Fruit fly (Drosophila melanogaster): ENCODE data around the gene Cse1.

Cse1 gene

DNA sequence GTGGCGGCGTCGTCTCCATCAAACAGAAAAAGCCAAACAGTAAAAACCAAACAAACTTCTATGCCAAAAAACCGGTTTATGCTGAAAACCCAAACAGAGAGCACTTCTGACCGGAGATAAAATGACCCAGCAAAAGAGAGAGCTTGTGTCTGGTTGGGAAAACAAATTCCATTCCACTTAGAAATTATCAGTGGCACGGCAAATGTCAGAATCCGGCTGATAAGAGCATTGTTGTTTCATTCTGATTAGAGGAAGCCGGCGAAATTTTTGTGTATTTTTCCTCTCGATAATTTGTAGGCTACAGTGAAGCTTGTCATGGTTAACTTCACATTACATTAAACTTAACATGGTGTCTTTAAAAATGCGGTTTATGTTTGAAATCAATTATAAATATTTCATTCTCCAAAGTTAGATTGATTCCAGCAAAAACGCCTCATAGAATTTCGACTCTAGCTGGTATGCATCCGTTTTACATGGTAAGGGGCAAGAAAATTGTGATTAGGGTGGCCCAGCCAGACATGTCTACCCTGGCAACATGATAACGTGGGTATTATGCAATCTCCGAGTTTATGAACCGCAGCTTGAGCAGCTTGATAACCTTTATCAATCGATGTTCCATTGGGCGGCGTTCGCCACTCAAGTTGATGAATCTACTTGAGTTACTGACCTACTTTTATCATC lies 7.4 kb downstream of the Cse1 start (continued):
- TF ChIP-seq zen2 (GFP tag; IDR thresholded peaks at IDR 0.05; ENCODE audit: partially characterized antibody), result no peak
- TF ChIP-seq Bgb (GFP tag; IDR thresholded peaks at IDR 0.05; ENCODE audit: partially characterized antibody), result no peak
- peak; percentile 13; the same call in 1 of the 2 replicates for TF ChIP-seq HLH3B (GFP tag; IDR thresholded peaks at IDR 0.05)
- peak; percentile 36 for TF ChIP-seq CG7839 (tag; optimal IDR thresholded peaks at IDR 0.05)
- no peak for TF ChIP-seq CG13123 (GFP tag; optimal IDR thresholded peaks at IDR 0.05)
- no peak for TF ChIP-seq CG1529 (GFP tag; optimal IDR thresholded peaks at IDR 0.05)
- TF ChIP-seq Kr (GFP tag; optimal IDR thresholded peaks at IDR 0.05), result no peak
- TF ChIP-seq Antp (GFP tag; optimal IDR thresholded peaks at IDR 0.05), result no peak
- peak; percentile 40 for TF ChIP-seq CG1603 (tag; optimal IDR thresholded peaks at IDR 0.05)
- no peak for TF ChIP-seq pb (GFP tag; optimal IDR thresholded peaks at IDR 0.05)
- no peak for TF ChIP-seq Mrtf (GFP tag; IDR thresholded peaks at IDR 0.05)
- peak; percentile 21 for TF ChIP-seq tup (GFP tag; optimal IDR thresholded peaks at IDR 0.05)
- TF ChIP-seq Asciz (GFP tag; optimal IDR thresholded peaks at IDR 0.05), result no peak
- TF ChIP-seq da (GFP tag; optimal IDR thresholded peaks at IDR 0.05), result no peak
- no peak for TF ChIP-seq kni (GFP tag; optimal IDR thresholded peaks at IDR 0.05)
- TF ChIP-seq Pdp1 (GFP tag; optimal IDR thresholded peaks at IDR 0.05), result peak; percentile 49 to 97
- no peak for TF ChIP-seq dm (GFP tag; optimal IDR thresholded peaks at IDR 0.05)
- TF ChIP-seq CG17802 (tag; optimal IDR thresholded peaks at IDR 0.05), result no peak
- no peak for TF ChIP-seq Meics (GFP tag; optimal IDR thresholded peaks at IDR 0.05)
- peak; percentile 13; the same call in 1 of the 2 replicates for TF ChIP-seq ranshi (GFP tag; IDR thresholded peaks at IDR 0.05)
- TF ChIP-seq HLH4C (GFP tag; IDR thresholded peaks at IDR 0.05; ENCODE audit: partially characterized antibody), result no peak
- no peak for TF ChIP-seq toy (GFP tag; IDR thresholded peaks at IDR 0.05)
- no peak for TF ChIP-seq ewg (GFP tag; optimal IDR thresholded peaks at IDR 0.05)
- peak; percentile 73 for TF ChIP-seq Dip3 (GFP tag; optimal IDR thresholded peaks at IDR 0.05)
- no peak for TF ChIP-seq CG3407 (GFP tag; optimal IDR thresholded peaks at IDR 0.05)
- no peak for TF ChIP-seq fru (optimal IDR thresholded peaks at IDR 0.05)
- no peak for TF ChIP-seq CG18599 (GFP tag; optimal IDR thresholded peaks at IDR 0.05)
- no peak for TF ChIP-seq CG12219 (GFP tag; optimal IDR thresholded peaks at IDR 0.05)
- TF ChIP-seq az2 (GFP tag; optimal IDR thresholded peaks at IDR 0.05), result no peak
- TF ChIP-seq CG3726 (GFP tag; IDR thresholded peaks at IDR 0.05), result no peak
- no peak for TF ChIP-seq CG6654 (GFP tag; optimal IDR thresholded peaks at IDR 0.05)
- no peak for TF ChIP-seq CG7786 (GFP tag; optimal IDR thresholded peaks at IDR 0.05)

DNA sequence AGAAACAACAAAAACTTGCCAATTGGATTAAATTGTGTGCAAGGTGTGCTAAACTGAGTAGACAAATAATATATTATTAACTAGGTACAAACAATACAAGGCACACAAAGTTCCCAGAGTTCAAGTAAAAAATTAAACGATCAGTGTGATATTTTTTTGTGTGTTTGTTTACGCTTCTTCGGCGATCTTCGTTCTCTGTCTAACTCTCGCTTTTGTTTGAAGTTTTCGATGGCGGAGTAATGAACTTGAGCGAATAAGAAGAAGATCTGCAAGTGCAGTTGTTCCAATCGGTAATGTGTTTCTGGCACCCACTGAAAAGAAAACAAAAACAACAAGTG lies 8.3 kb downstream of the Cse1 start:
- TF ChIP-seq Lpt (GFP tag; optimal IDR thresholded peaks at IDR 0.05) (no peak), CG17829 (tag; optimal IDR thresholded peaks at IDR 0.05) (no peak), CG17385 (GFP tag; optimal IDR thresholded peaks at IDR 0.05) (peak; percentile 33), Lim3 (GFP tag; IDR thresholded peaks at IDR 0.05) (no peak), Bgb (GFP tag; IDR thresholded peaks at IDR 0.05; ENCODE audit: partially characterized antibody) (0 out of 2 replicates have a peak, but pooled peaks have one; percentile 3), Jarid2 (GFP tag; optimal IDR thresholded peaks at IDR 0.05) (peak; percentile 84), gcm (GFP tag; optimal IDR thresholded peaks at IDR 0.05) (no peak), Blimp-1 (GFP tag; optimal IDR thresholded peaks at IDR 0.05) (peak; percentile 95), nmo (GFP tag; optimal IDR thresholded peaks at IDR 0.05) (no peak), hbn (GFP tag; IDR thresholded peaks at IDR 0.05; ENCODE audit: partially characterized antibody) (0 out of 2 replicates have a peak, but pooled peaks have one; percentile 14), grn (GFP tag; optimal IDR thresholded peaks at IDR 0.05) (no peak), kah (GFP tag; optimal IDR thresholded peaks at IDR 0.05) (peak; percentile 42), croc (GFP tag; conservative IDR thresholded peaks at IDR 0.05) (no peak), dmrt11E (tag; optimal IDR thresholded peaks at IDR 0.05) (no peak), Nf-YB (GFP tag; optimal IDR thresholded peaks at IDR 0.05) (no peak)
